Worm (Caenorhabditis elegans): ENCODE results near the gene nspf-3.

nspf-3 gene

DNA sequence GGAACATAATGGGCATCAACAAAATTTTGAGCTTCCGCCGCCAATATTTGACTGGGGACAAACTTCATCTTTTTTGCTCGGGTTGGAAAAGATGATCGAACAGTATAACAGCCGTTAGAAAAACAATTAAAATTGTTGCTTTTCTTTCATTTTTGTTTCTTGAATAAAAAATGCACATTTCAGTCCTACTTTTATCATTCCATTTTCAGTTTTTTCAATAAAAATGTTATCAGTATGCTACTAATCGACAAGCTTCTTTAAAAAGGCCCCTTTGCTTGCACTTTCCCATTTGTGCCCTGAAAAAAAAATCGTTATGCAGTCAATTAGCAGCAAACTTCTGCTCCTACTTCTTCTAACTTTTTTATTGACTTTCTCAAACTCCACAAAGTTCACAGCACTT is 48.2 kb downstream of the nspf-3 start, which contains the start of gene F22E5.7:
Gene F22E5.7, plus strand, starts transcription at position 301 of the 400 bp plus-strand sequence.
- TF ChIP-seq jun-1 (tag; optimal IDR thresholded peaks at IDR 0.05), result no peak
- no peak for TF ChIP-seq ztf-7 (tag; optimal IDR thresholded peaks at IDR 0.05)
- TF ChIP-seq madf-9 (GFP tag; conservative IDR thresholded peaks at IDR 0.05), result no peak
- TF ChIP-seq lin-15B (tag; optimal IDR thresholded peaks at IDR 0.05), result no peak
- TF ChIP-seq ZK546.5 (tag; optimal IDR thresholded peaks at IDR 0.05), result no peak
- no peak for TF ChIP-seq egl-27 (tag; optimal IDR thresholded peaks at IDR 0.05)
- no peak for TF ChIP-seq pqm-1 (tag; optimal IDR thresholded peaks at IDR 0.05)

DNA sequence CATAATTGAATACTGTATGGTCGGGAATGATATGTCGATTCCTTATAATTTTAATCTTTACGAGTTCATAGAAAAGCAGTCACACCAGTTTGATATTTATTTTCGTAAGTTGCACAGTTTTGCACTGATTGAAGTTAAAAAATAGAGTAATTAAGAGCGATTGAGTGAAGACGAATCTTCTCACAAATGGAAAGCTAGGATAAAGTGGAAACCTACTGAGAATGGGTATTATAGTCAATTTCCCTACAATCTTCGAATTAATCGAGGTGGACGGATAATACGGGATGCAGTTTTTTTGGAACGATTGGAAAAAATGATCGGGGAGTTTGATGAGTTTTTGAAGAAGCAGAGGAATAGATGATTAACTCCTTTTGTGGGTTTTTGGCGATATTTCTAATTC is 49.0 kb downstream of the nspf-3 start, which contains the start of gene F22E5.23:
Gene F22E5.23, plus strand, starts transcription at position 301 of the 400 bp plus-strand sequence.
- TF ChIP-seq F26F4.8 (GFP tag; conservative IDR thresholded peaks at IDR 0.05), result no peak
- TF ChIP-seq nhr-111 (GFP tag; optimal IDR thresholded peaks at IDR 0.05), result no peak
- no peak for TF ChIP-seq dve-1 (tag; optimal IDR thresholded peaks at IDR 0.05; ENCODE audit: insufficient read depth)
- no peak for TF ChIP-seq nhr-76 (tag; optimal IDR thresholded peaks at IDR 0.05)
- TF ChIP-seq pqm-1 (tag; optimal IDR thresholded peaks at IDR 0.05), result no peak
- TF ChIP-seq nhr-102 (tag; optimal IDR thresholded peaks at IDR 0.05), result no peak
- TF ChIP-seq ceh-20 (GFP tag; IDR thresholded peaks at IDR 0.05), result no peak
- TF ChIP-seq nhr-28 (tag; optimal IDR thresholded peaks at IDR 0.05), result no peak
- TF ChIP-seq nhr-48 (tag; optimal IDR thresholded peaks at IDR 0.05), result no peak
- TF ChIP-seq mdl-1 (tag; optimal IDR thresholded peaks at IDR 0.05), result no peak
- no peak for TF ChIP-seq skn-1 (tag; optimal IDR thresholded peaks at IDR 0.05)
- no peak for TF ChIP-seq D1046.2 (GFP tag; IDR thresholded peaks at IDR 0.05)
- no peak for TF ChIP-seq F37D6.2 (tag; optimal IDR thresholded peaks at IDR 0.05)
- TF ChIP-seq snpc-1.2 (GFP tag; IDR thresholded peaks at IDR 0.05), result no peak
